Worm (Caenorhabditis elegans) whole organism, L4 larva: ENCODE measurements around the gene F31E3.12.

Experiments used
- F26F4.8 ChIP-seq: fragments of 200-800 bp; sonication (Bioruptor generic); conservative IDR thresholded peaks from 2 replicates; pipeline ENCODE4 v1.3.6; 2022; ENCODE audit warnings: missing genetic modification characterization, missing compliant biosample characterization
- R02D3.7 ChIP-seq: fragments of 150-350 bp; sonication (generic microtip); optimal IDR thresholded peaks from 3 replicates; lab custom pipeline; 2014; ENCODE audit warnings: missing biosample characterization, missing genetic modification characterization
- T26A8.4 ChIP-seq: fragments of 200-800 bp; sonication (Bioruptor generic); IDR thresholded peaks from 2 replicates; pipeline ENCODE4 v1.3.6; 2022; ENCODE audit warnings: missing genetic modification characterization, missing compliant biosample characterization
- Y105C5A.15 ChIP-seq: fragments of 200-800 bp; sonication (Bioruptor generic); IDR thresholded peaks from 2 replicates; pipeline ENCODE4 v1.3.6; 2022; ENCODE audit warnings: missing genetic modification characterization, missing compliant biosample characterization
- Y48G9A.11 ChIP-seq: fragments of 200-800 bp; sonication (Bioruptor generic); IDR thresholded peaks from 2 replicates; pipeline ENCODE4 v1.3.6; 2022; ENCODE audit warnings: missing genetic modification reagents, missing genetic modification characterization, missing compliant biosample characterization
- aha-1 ChIP-seq: fragments of 150-350 bp; peaks from one replicate; lab custom pipeline; 2014; ENCODE audit warnings: missing biosample characterization, missing genetic modification characterization
- aly-2 ChIP-seq: sonication (generic microtip); optimal IDR thresholded peaks from 2 replicates; lab custom pipeline; 2018; ENCODE audit warnings: missing biosample characterization, missing genetic modification characterization
- ama-1 ChIP-seq: fragments of 150-350 bp; optimal IDR thresholded peaks from 2 replicates; lab custom pipeline; 2014; ENCODE audit warnings: inconsistent platforms, mixed read lengths
- ceh-28 ChIP-seq: fragments of 150-350 bp; optimal IDR thresholded peaks from 2 replicates; lab custom pipeline; 2014; ENCODE audit warnings: missing biosample characterization, missing genetic modification reagents, missing genetic modification characterization
- ceh-32 ChIP-seq: sonication (generic microtip); optimal IDR thresholded peaks from 2 replicates; lab custom pipeline; 2016; ENCODE audit warnings: mild to moderate bottlenecking, missing genetic modification characterization, missing compliant biosample characterization; ENCODE audit not compliant: poor library complexity
- ceh-44 ChIP-seq: fragments of 200-800 bp; sonication (Bioruptor generic); IDR thresholded peaks from 2 replicates; pipeline ENCODE4 v1.3.6; 2022; ENCODE audit warnings: missing genetic modification reagents, missing genetic modification characterization, missing compliant biosample characterization
- cey-2 ChIP-seq: sonication (generic microtip); optimal IDR thresholded peaks from 3 replicates; lab custom pipeline; 2017; ENCODE audit warnings: missing genetic modification characterization, mild to moderate bottlenecking, missing compliant biosample characterization, antibody characterized with exemption, borderline replicate concordance; ENCODE audit not compliant: insufficient read depth
- ctbp-1 ChIP-seq: fragments of 200-800 bp; sonication (Bioruptor generic); IDR thresholded peaks from 2 replicates; pipeline ENCODE4 v1.3.6; 2022; ENCODE audit warnings: missing genetic modification reagents, missing genetic modification characterization, missing compliant biosample characterization
- daf-16 ChIP-seq, 3 experiments: sonication (generic microtip); optimal IDR thresholded peaks; 2 replicates each; lab custom pipeline; 2016 to 2017; ENCODE audit warnings: missing genetic modification characterization in 3 of 3, missing genetic modification reagents in 3 of 3, mild to moderate bottlenecking in 2 of 3, missing compliant biosample characterization in 2 of 3, missing biosample characterization in 1 of 3, moderate library complexity in 1 of 3
- daf-8 ChIP-seq: fragments of 200-800 bp; sonication (Bioruptor generic); IDR thresholded peaks from 2 replicates; pipeline ENCODE4 v1.3.6; 2022; ENCODE audit warnings: missing genetic modification characterization, missing compliant biosample characterization
- dpl-1 ChIP-seq: fragments of 150-350 bp; optimal IDR thresholded peaks from 2 replicates; lab custom pipeline; 2014; ENCODE audit warnings: missing biosample characterization, missing genetic modification reagents, missing genetic modification characterization
- dve-1 ChIP-seq: sonication (generic microtip); optimal IDR thresholded peaks from 2 replicates; lab custom pipeline; 2017; ENCODE audit warnings: antibody characterized with exemption, mild to moderate bottlenecking, missing genetic modification characterization, missing compliant biosample characterization; ENCODE audit not compliant: insufficient read depth
- egl-43 ChIP-seq: fragments of 200-800 bp; sonication (Bioruptor generic); IDR thresholded peaks from 2 replicates; pipeline ENCODE4 v1.3.6; 2022; ENCODE audit warnings: missing genetic modification reagents, missing genetic modification characterization, missing compliant biosample characterization
- fos-1 ChIP-seq: fragments of 150-350 bp; optimal IDR thresholded peaks from 2 replicates; lab custom pipeline; 2014; ENCODE audit warnings: missing biosample characterization, missing genetic modification characterization
- gei-8 ChIP-seq: fragments of 200-800 bp; sonication (Bioruptor generic); optimal IDR thresholded peaks from 2 replicates; lab custom pipeline; 2018; ENCODE audit warnings: mild to moderate bottlenecking, missing genetic modification characterization, missing compliant biosample characterization
- hif-1 ChIP-seq, 2 experiments: sonication (generic microtip); optimal IDR thresholded peaks; 2 replicates each; lab custom pipeline; 2016 to 2017; ENCODE audit warnings: missing compliant biosample characterization in 2 of 2, missing genetic modification characterization in 2 of 2, missing genetic modification reagents in 2 of 2, missing genotype in 2 of 2, mild to moderate bottlenecking in 1 of 2
- jun-1 ChIP-seq: fragments of 150-350 bp; optimal IDR thresholded peaks from 2 replicates; lab custom pipeline; 2014; ENCODE audit warnings: missing biosample characterization, missing genetic modification reagents, missing genetic modification characterization
- lin-38 ChIP-seq: fragments of 200-800 bp; sonication (Bioruptor generic); IDR thresholded peaks from 2 replicates; pipeline ENCODE4 v1.3.6; 2022; ENCODE audit warnings: missing genetic modification reagents, missing genetic modification characterization, missing compliant biosample characterization
- madf-5 ChIP-seq, 2 experiments: fragments of 200-800 bp; sonication (Bioruptor generic); IDR thresholded peaks; 2 replicates each; pipeline ENCODE4 v1.3.6; 2022; ENCODE audit warnings: missing compliant biosample characterization in 2 of 2, missing genetic modification characterization in 2 of 2
- madf-9 ChIP-seq: fragments of 200-800 bp; sonication (Bioruptor generic); conservative IDR thresholded peaks from 2 replicates; pipeline ENCODE4 v1.3.6; 2022; ENCODE audit warnings: missing genetic modification reagents, missing genetic modification characterization, missing compliant biosample characterization
- mdt-29 ChIP-seq: fragments of 200-800 bp; sonication (Bioruptor generic); IDR thresholded peaks from 2 replicates; pipeline ENCODE4 v1.3.6; 2022; ENCODE audit warnings: missing genetic modification reagents, missing genetic modification characterization, missing compliant biosample characterization
- mep-1 ChIP-seq: fragments of 150-350 bp; sonication (generic microtip); optimal IDR thresholded peaks from 3 replicates; lab custom pipeline; 2014; ENCODE audit warnings: missing biosample characterization, missing genetic modification characterization
- mes-2 ChIP-seq: sonication (generic microtip); optimal IDR thresholded peaks from 2 replicates; lab custom pipeline; 2016; ENCODE audit warnings: missing genotype, mild to moderate bottlenecking, missing genetic modification characterization, missing compliant biosample characterization; ENCODE audit not compliant: poor library complexity, severe bottlenecking
- nhr-11 ChIP-seq: fragments of 150-350 bp; optimal IDR thresholded peaks from 2 replicates; lab custom pipeline; 2014; ENCODE audit warnings: missing biosample characterization, missing genetic modification characterization
- nhr-25 ChIP-seq: sonication (generic microtip); optimal IDR thresholded peaks from 2 replicates; lab custom pipeline; 2017; ENCODE audit warnings: missing genetic modification characterization, mild to moderate bottlenecking, missing compliant biosample characterization, antibody characterized with exemption, moderate library complexity, borderline replicate concordance; ENCODE audit not compliant: insufficient read depth
- nhr-76 ChIP-seq: fragments of 150-350 bp; optimal IDR thresholded peaks from 2 replicates; lab custom pipeline; 2014; ENCODE audit warnings: missing biosample characterization, missing genetic modification characterization
- php-3 ChIP-seq: fragments of 200-800 bp; sonication (Bioruptor generic); IDR thresholded peaks from 2 replicates; pipeline ENCODE4 v1.3.6; 2022; ENCODE audit warnings: missing genetic modification reagents, missing genetic modification characterization, missing compliant biosample characterization
- rbr-2 ChIP-seq: sonication (generic microtip); optimal IDR thresholded peaks from 2 replicates; lab custom pipeline; 2016; ENCODE audit warnings: missing genotype, missing genetic modification characterization, missing compliant biosample characterization
- set-16 ChIP-seq: fragments of 200-800 bp; sonication (Bioruptor generic); IDR thresholded peaks from 2 replicates; pipeline ENCODE4 v1.3.6; 2022; ENCODE audit warnings: missing genetic modification reagents, missing genetic modification characterization, missing compliant biosample characterization
- snpc-4 ChIP-seq: fragments of 150-350 bp; optimal IDR thresholded peaks from 2 replicates; lab custom pipeline; 2014; ENCODE audit warnings: missing biosample characterization, missing genetic modification characterization
- zfp-3 ChIP-seq: fragments of 200-800 bp; sonication (Bioruptor generic); conservative IDR thresholded peaks from 2 replicates; pipeline ENCODE4 v1.3.6; 2022; ENCODE audit warnings: missing genetic modification reagents, missing genetic modification characterization, missing compliant biosample characterization
- ztf-7 ChIP-seq: fragments of 150-350 bp; optimal IDR thresholded peaks from 2 replicates; lab custom pipeline; 2014; ENCODE audit warnings: missing biosample characterization, missing genetic modification characterization

F31E3.12 gene

DNA sequence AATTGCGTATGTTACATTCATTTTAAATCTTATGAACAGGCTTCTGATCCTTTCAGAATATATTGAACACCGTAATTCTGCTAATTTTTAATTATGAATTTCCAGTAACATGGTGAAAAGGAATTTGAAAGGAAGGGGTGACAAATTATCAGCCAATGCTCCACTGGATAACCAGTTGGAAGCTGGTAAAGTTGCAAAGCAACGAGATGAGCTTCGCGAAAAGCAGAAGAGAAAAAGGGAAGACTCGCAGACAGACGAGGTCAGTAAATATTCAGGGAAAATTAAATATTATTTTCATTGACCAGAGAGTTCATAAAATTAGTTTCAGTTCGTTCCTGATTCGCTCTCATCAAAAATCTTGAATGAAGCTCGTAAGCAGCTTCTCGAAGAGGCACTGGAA is 37.3 kb upstream of the F31E3.12 start, which contains the start of gene byn-1 (continued):
- no peak for TF ChIP-seq aly-2
- TF ChIP-seq madf-5 (GFP tag; IDR thresholded peaks at IDR 0.05; lab: Robert Waterston, UW): 0 out of 4 replicates have a peak, but pooled peaks of 1 of the 2 experiments have one; percentile 10
- TF ChIP-seq zfp-3: no peak
- TF ChIP-seq Y48G9A.11 (GFP tag; lab: Robert Waterston, UW): peak; percentile 46; the same call in 1 of the 2 replicates
- TF ChIP-seq gei-8 (GFP tag; lab: Kevin White, UChicago): no peak
- TF ChIP-seq ama-1: peak; percentile 47
- TF ChIP-seq snpc-4: no peak
- no peak for TF ChIP-seq nhr-76 (tag; lab: Kevin White, UChicago)
- peak; percentile 58 for TF ChIP-seq lin-38 (GFP tag; lab: Robert Waterston, UW)
- TF ChIP-seq T26A8.4 (GFP tag; lab: Robert Waterston, UW): peak; percentile 40; the same call in 1 of the 2 replicates
- TF ChIP-seq ceh-32 (tag; lab: Kevin White, UChicago): no peak
- TF ChIP-seq php-3: no peak
- peak; percentile 36 for TF ChIP-seq mes-2 (tag; lab: Kevin White, UChicago)
- no peak for TF ChIP-seq ctbp-1 (GFP tag; lab: Robert Waterston, UW)
- TF ChIP-seq, all 104 proteins: peak for 11

DNA sequence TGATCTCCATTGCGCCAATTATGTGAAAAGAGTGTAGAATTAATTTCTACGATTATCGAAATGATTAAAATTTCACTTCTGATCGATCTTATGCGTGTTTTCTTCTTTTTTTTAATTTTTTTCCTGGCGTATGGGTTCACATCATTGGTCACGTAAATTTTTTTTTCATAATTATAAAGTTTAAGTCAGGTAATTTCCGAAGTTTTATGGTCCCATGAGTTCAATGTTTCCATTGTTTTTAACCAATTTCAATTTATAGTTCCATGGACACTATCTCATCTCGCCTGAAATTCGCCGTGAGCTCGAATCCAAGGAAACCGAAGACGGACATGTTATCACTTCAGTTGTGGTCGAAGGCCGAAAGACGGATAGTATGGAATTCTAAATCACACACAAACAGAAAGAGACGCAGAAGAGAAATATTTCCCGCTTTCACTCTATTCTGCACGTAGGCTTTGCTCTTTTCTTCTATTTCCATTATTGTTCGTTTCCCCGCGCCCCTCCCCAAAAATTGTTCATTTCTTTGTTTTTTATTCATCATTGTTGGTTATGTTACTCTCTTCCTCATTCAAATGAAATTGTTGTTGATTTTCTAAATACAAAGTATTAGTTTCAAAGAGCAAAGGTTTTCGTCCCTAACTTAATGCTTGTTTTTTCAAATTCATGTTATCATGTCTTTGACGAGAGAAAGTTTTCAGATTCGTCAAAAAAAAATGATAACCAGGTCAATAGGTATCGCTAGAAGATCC is 33.7 kb upstream of the F31E3.12 start, which contains the start of the genes F57B9.8 and coq-2:
Gene F57B9.8 (minus strand): TSS at position 51 of the 749 bp plus-strand sequence.
Gene coq-2 (plus strand): TSS at position 699 of the 749 bp plus-strand sequence.
- TF ChIP-seq aha-1 (tag; lab: Kevin White, UChicago) (peak; percentile 99), dve-1 (tag; lab: Kevin White, UChicago) (peak; percentile 34), hif-1 (tag; optimal IDR thresholded peaks at IDR 0.05; lab: Kevin White, UChicago) (peak in 1 of 2 experiments; percentile 97), nhr-25 (no peak)

- no peak for TF ChIP-seq madf-9 (GFP tag; lab: Robert Waterston, UW)
- TF ChIP-seq jun-1 (tag; lab: Kevin White, UChicago): no peak
- TF ChIP-seq daf-16 (GFP tag; optimal IDR thresholded peaks at IDR 0.05; lab: Kevin White, UChicago): no peak
- peak; percentile 28 for TF ChIP-seq daf-16 (tag; optimal IDR thresholded peaks at IDR 0.05; lab: Kevin White, UChicago)
- no peak for TF ChIP-seq ztf-7 (tag; lab: Kevin White, UChicago)
- TF ChIP-seq fos-1 (tag; lab: Kevin White, UChicago): no peak
These were observed 29.7 kb upstream of the F31E3.12 start, which contains the start of gene F57B9.3 for ce11 chrIII:6939523-6939922. Gene F57B9.3 (plus strand): TSS chrIII:6939823.

ce11 chrIII:6945319-6945718 is 23.9 kb upstream of the F31E3.12 start:
- no peak for TF ChIP-seq mdt-29 (GFP tag; lab: Robert Waterston, UW)
- TF ChIP-seq set-16: peak; percentile 65
- TF ChIP-seq dpl-1 (GFP tag; lab: Kevin White, UChicago): no peak
- TF ChIP-seq cey-2 (tag; lab: Kevin White, UChicago): no peak
- no peak for TF ChIP-seq mep-1 (tag; lab: Kevin White, UChicago)
- TF ChIP-seq R02D3.7 (tag; lab: Kevin White, UChicago): no peak
- TF ChIP-seq ceh-28 (tag; lab: Kevin White, UChicago): no peak
- TF ChIP-seq egl-43 (GFP tag; lab: Robert Waterston, UW): 0 out of 2 replicates have a peak, but pooled peaks have one; percentile 23
- TF ChIP-seq daf-8 (GFP tag; lab: Robert Waterston, UW): no peak
- no peak; the same call in 1 of the 2 replicates for TF ChIP-seq ceh-44
- TF ChIP-seq Y105C5A.15: no peak
- TF ChIP-seq nhr-11 (tag; lab: Kevin White, UChicago): no peak
- TF ChIP-seq rbr-2: no peak
- TF ChIP-seq F26F4.8: no peak
